Worm (Caenorhabditis elegans) whole organism, L2 larva: ENCODE data around the gene srz-19.

ENCODE experiments used
- C34F6.9 ChIP-seq: fragments of 150-350 bp; optimal IDR thresholded peaks from 2 replicates; lab custom pipeline; 2014; ENCODE audit warnings: missing biosample characterization, missing genetic modification characterization
- R02D3.7 ChIP-seq: fragments of 150-350 bp; optimal IDR thresholded peaks from 2 replicates; lab custom pipeline; 2014; ENCODE audit warnings: missing biosample characterization, missing genetic modification characterization
- Y55F3AM.14 ChIP-seq: fragments of 200-800 bp; sonication (Bioruptor generic); optimal IDR thresholded peaks from 2 replicates; lab custom pipeline; 2018; ENCODE audit warnings: mild to moderate bottlenecking, missing genetic modification characterization, missing compliant biosample characterization
- ZK546.5 ChIP-seq: sonication (generic microtip); optimal IDR thresholded peaks from 2 replicates; lab custom pipeline; 2017; ENCODE audit warnings: missing biosample characterization, missing genetic modification characterization
- alr-1 ChIP-seq: fragments of 150-350 bp; optimal IDR thresholded peaks from 2 replicates; lab custom pipeline; 2014; ENCODE audit warnings: missing biosample characterization, missing genetic modification characterization
- aly-2 ChIP-seq: fragments of 150-350 bp; optimal IDR thresholded peaks from 2 replicates; lab custom pipeline; 2014; ENCODE audit warnings: missing biosample characterization, missing genetic modification characterization
- blmp-1 ChIP-seq: sonication (generic microtip); optimal IDR thresholded peaks from 2 replicates; lab custom pipeline; 2017; ENCODE audit warnings: missing genetic modification characterization, mild to moderate bottlenecking, missing compliant biosample characterization, antibody characterized with exemption, moderate library complexity; ENCODE audit not compliant: insufficient read depth
- ceh-82 ChIP-seq: fragments of 150-350 bp; optimal IDR thresholded peaks from 2 replicates; lab custom pipeline; 2014; ENCODE audit warnings: missing biosample characterization, missing genetic modification characterization
- crh-2 ChIP-seq: sonication (generic microtip); optimal IDR thresholded peaks from 2 replicates; lab custom pipeline; 2017; ENCODE audit warnings: missing biosample characterization, missing genetic modification characterization
- dmd-4 ChIP-seq: sonication (generic microtip); optimal IDR thresholded peaks from 2 replicates; lab custom pipeline; 2017; ENCODE audit warnings: missing biosample characterization, missing genetic modification characterization
- egl-27 ChIP-seq: sonication (generic microtip); optimal IDR thresholded peaks from 3 replicates; lab custom pipeline; 2017; ENCODE audit warnings: missing biosample characterization, missing genetic modification reagents, missing genetic modification characterization
- elt-3 ChIP-seq: sonication (generic microtip); optimal IDR thresholded peaks from 2 replicates; lab custom pipeline; 2017; ENCODE audit warnings: missing biosample characterization, missing genetic modification characterization
- gmeb-1 ChIP-seq: fragments of 150-350 bp; optimal IDR thresholded peaks from 2 replicates; lab custom pipeline; 2014; ENCODE audit warnings: missing biosample characterization, missing genetic modification characterization
- lin-13 ChIP-seq: fragments of 150-350 bp; optimal IDR thresholded peaks from 2 replicates; lab custom pipeline; 2014; ENCODE audit warnings: missing biosample characterization, missing genetic modification reagents, missing genetic modification characterization
- lin-39 ChIP-seq: fragments of 150-350 bp; optimal IDR thresholded peaks from 2 replicates; lab custom pipeline; 2014; ENCODE audit warnings: missing biosample characterization, missing genetic modification reagents, missing genetic modification characterization
- lsy-2 ChIP-seq, 2 experiments: fragments of 150-350 bp in 1 of 2; sonication (generic microtip) in 1 of 2; optimal IDR thresholded peaks; 2 replicates each; lab custom pipeline; 2014 to 2017; ENCODE audit warnings: missing biosample characterization in 2 of 2, missing genetic modification characterization in 2 of 2
- mdl-1 ChIP-seq, 2 experiments: fragments of 150-350 bp in 1 of 2; sonication (generic microtip) in 1 of 2; optimal IDR thresholded peaks; 2 replicates each; lab custom pipeline; 2017; ENCODE audit warnings: missing biosample characterization in 2 of 2, missing genetic modification characterization in 2 of 2
- nhr-10 ChIP-seq: sonication (generic microtip); optimal IDR thresholded peaks from 2 replicates; lab custom pipeline; 2017; ENCODE audit warnings: missing biosample characterization, missing genetic modification characterization
- nhr-11 ChIP-seq: fragments of 150-350 bp; optimal IDR thresholded peaks from 2 replicates; lab custom pipeline; 2014; ENCODE audit warnings: missing biosample characterization, missing genetic modification characterization
- nhr-12 ChIP-seq: fragments of 150-350 bp; optimal IDR thresholded peaks from 2 replicates; lab custom pipeline; 2014; ENCODE audit warnings: missing biosample characterization, missing genetic modification characterization
- nhr-129 ChIP-seq: fragments of 150-350 bp; optimal IDR thresholded peaks from 2 replicates; lab custom pipeline; 2014; ENCODE audit warnings: missing biosample characterization, missing genetic modification characterization
- nhr-21 ChIP-seq: fragments of 150-350 bp; optimal IDR thresholded peaks from 2 replicates; lab custom pipeline; 2014; ENCODE audit warnings: missing biosample characterization, missing genetic modification characterization
- nhr-25 ChIP-seq: fragments of 150-350 bp; sonication (generic microtip); optimal IDR thresholded peaks from 3 replicates; lab custom pipeline; 2014; ENCODE audit warnings: missing biosample characterization, missing genetic modification characterization
- nhr-6 ChIP-seq: fragments of 150-350 bp; optimal IDR thresholded peaks from 2 replicates; lab custom pipeline; 2014; ENCODE audit warnings: missing biosample characterization, missing genetic modification characterization
- nhr-77 ChIP-seq: fragments of 150-350 bp; optimal IDR thresholded peaks from 2 replicates; lab custom pipeline; 2014; ENCODE audit warnings: missing biosample characterization, missing genetic modification characterization
- peb-1 ChIP-seq: fragments of 150-350 bp; optimal IDR thresholded peaks from 2 replicates; lab custom pipeline; 2014; ENCODE audit warnings: missing biosample characterization, missing genetic modification characterization
- sem-4 ChIP-seq: fragments of 150-350 bp; optimal IDR thresholded peaks from 2 replicates; lab custom pipeline; 2014; ENCODE audit warnings: missing biosample characterization, missing genetic modification reagents, missing genetic modification characterization
- skn-1 ChIP-seq: sonication (generic microtip); optimal IDR thresholded peaks from 2 replicates; lab custom pipeline; 2017; ENCODE audit warnings: missing biosample characterization, missing genetic modification characterization
- sma-3 ChIP-seq: sonication (generic microtip); optimal IDR thresholded peaks from 2 replicates; lab custom pipeline; 2016; ENCODE audit warnings: missing genetic modification reagents, missing genetic modification characterization, missing compliant biosample characterization
- snpc-4 ChIP-seq: fragments of 150-350 bp; optimal IDR thresholded peaks from 2 replicates; lab custom pipeline; 2014; ENCODE audit warnings: missing biosample characterization, missing genetic modification characterization
- unc-39 ChIP-seq: fragments of 150-350 bp; optimal IDR thresholded peaks from 2 replicates; lab custom pipeline; 2014; ENCODE audit warnings: missing biosample characterization, missing genetic modification characterization
- unc-55 ChIP-seq: fragments of 150-350 bp; sonication (generic microtip); optimal IDR thresholded peaks from 3 replicates; lab custom pipeline; 2014; ENCODE audit warnings: missing biosample characterization, missing genetic modification reagents, missing genetic modification characterization
- zag-1 ChIP-seq: fragments of 150-350 bp; optimal IDR thresholded peaks from 2 replicates; lab custom pipeline; 2014; ENCODE audit warnings: missing biosample characterization, missing genetic modification characterization
- ztf-1 ChIP-seq: fragments of 200-800 bp; sonication (Bioruptor generic); conservative IDR thresholded peaks from 2 replicates; pipeline ENCODE4 v1.3.6; 2022; ENCODE audit warnings: missing genetic modification characterization, missing compliant biosample characterization
- ztf-11 ChIP-seq: sonication (generic microtip); optimal IDR thresholded peaks from 2 replicates; lab custom pipeline; 2017; ENCODE audit warnings: missing biosample characterization, missing genetic modification characterization

srz-19 gene

ce11 chrIV:3902955-3903354 is 16.7 kb upstream of the srz-19 start, which contains the start of gene F56D6.6:
F56D6.6 (plus strand) TSS chrIV:3903255.
- TF ChIP-seq ztf-11 (tag; lab: Kevin White, UChicago) (no peak), ceh-82 (tag; lab: Kevin White, UChicago) (no peak), ZK546.5 (no peak), nhr-12 (tag; lab: Kevin White, UChicago) (no peak), R02D3.7 (no peak), crh-2 (tag; lab: Kevin White, UChicago) (no peak), alr-1 (no peak), gmeb-1 (tag; lab: Kevin White, UChicago) (no peak), nhr-10 (tag; lab: Kevin White, UChicago) (no peak), sma-3 (GFP tag; lab: Kevin White, UChicago) (no peak), sem-4 (no peak), unc-39 (tag; lab: Kevin White, UChicago) (no peak), skn-1 (tag; lab: Kevin White, UChicago) (no peak)
- TF ChIP-seq, all 48 proteins: peak for 0

ce11 chrIV:3904620-3905019 is 15.0 kb upstream of the srz-19 start, which contains the start of gene F56D6.21:
F56D6.21 (plus strand) TSS chrIV:3904920.
- no peak for TF ChIP-seq nhr-129 (tag; lab: Kevin White, UChicago)
- TF ChIP-seq aly-2 (tag; lab: Kevin White, UChicago), result no peak
- TF ChIP-seq unc-55 (GFP tag; lab: Kevin White, UChicago), result no peak
- no peak for TF ChIP-seq R02D3.7
- TF ChIP-seq nhr-21 (tag; lab: Kevin White, UChicago), result no peak
- TF ChIP-seq lsy-2 (tag; optimal IDR thresholded peaks at IDR 0.05; lab: Kevin White, UChicago), result no peak
- TF ChIP-seq peb-1, result no peak
- TF ChIP-seq blmp-1 (tag; lab: Kevin White, UChicago), result no peak
- TF ChIP-seq C34F6.9, result no peak
- TF ChIP-seq ZK546.5, result no peak
- no peak for TF ChIP-seq nhr-25 (tag; lab: Kevin White, UChicago)
- no peak for TF ChIP-seq nhr-6 (tag; lab: Kevin White, UChicago)
- TF ChIP-seq Y55F3AM.14 (GFP tag; lab: Kevin White, UChicago), result no peak
- no peak for TF ChIP-seq lin-39 (tag; lab: Kevin White, UChicago)
- TF ChIP-seq nhr-77 (tag; lab: Kevin White, UChicago), result no peak

- TF ChIP-seq ceh-82 (tag; lab: Kevin White, UChicago), result no peak
- TF ChIP-seq ZK546.5, result no peak
- TF ChIP-seq mdl-1 (tag; optimal IDR thresholded peaks at IDR 0.05; lab: Kevin White, UChicago), result no peak
- no peak for TF ChIP-seq lin-13 (GFP tag; lab: Kevin White, UChicago)
- no peak for TF ChIP-seq alr-1
- TF ChIP-seq sem-4, result no peak
- TF ChIP-seq nhr-11 (tag; lab: Kevin White, UChicago), result no peak
- TF ChIP-seq ztf-1 (GFP tag; lab: Robert Waterston, UW), result no peak
- TF ChIP-seq zag-1 (tag; lab: Kevin White, UChicago), result no peak
- no peak for TF ChIP-seq ztf-11 (tag; lab: Kevin White, UChicago)
- no peak for TF ChIP-seq dmd-4 (tag; lab: Kevin White, UChicago)
- TF ChIP-seq nhr-77 (tag; lab: Kevin White, UChicago), result no peak
- TF ChIP-seq egl-27 (tag; lab: Kevin White, UChicago), result no peak
- TF ChIP-seq unc-39 (tag; lab: Kevin White, UChicago), result no peak
- TF ChIP-seq elt-3 (tag; lab: Kevin White, UChicago), result no peak
Observed at ce11 chrIV:3906393-3906792, 13.2 kb upstream of the srz-19 start, which contains the start of gene F56D6.11. F56D6.11 (minus strand) TSS chrIV:3906493.

- no peak for TF ChIP-seq egl-27 (tag; lab: Kevin White, UChicago)
- TF ChIP-seq elt-3 (tag; lab: Kevin White, UChicago), result no peak
- TF ChIP-seq ZK546.5, result no peak
- TF ChIP-seq snpc-4 (tag; lab: Kevin White, UChicago), result no peak
- TF ChIP-seq mdl-1 (tag; optimal IDR thresholded peaks at IDR 0.05; lab: Kevin White, UChicago), result no peak
- no peak for TF ChIP-seq nhr-11 (tag; lab: Kevin White, UChicago)
- TF ChIP-seq dmd-4 (tag; lab: Kevin White, UChicago), result no peak
- no peak for TF ChIP-seq nhr-10 (tag; lab: Kevin White, UChicago)
- no peak for TF ChIP-seq unc-55 (GFP tag; lab: Kevin White, UChicago)
Observed at ce11 chrIV:3907506-3908188, 12.0 kb upstream of the srz-19 start, which contains the start of the genes F56D6.22 and F56D6.12. F56D6.22 (minus strand) TSS chrIV:3907606. F56D6.12 (plus strand) TSS chrIV:3908138.
